Worm (Caenorhabditis elegans): ENCODE data around the gene spe-51.
A peak's percentile ranks its signal among the peaks of the same experiment; 100 is the strongest.
"Not testable (repeated sequence)": the region's sequence is repeated elsewhere in the genome, so short reads cannot be mapped to it uniquely, and the experiment has no call there.

The spe-51 gene

DNA sequence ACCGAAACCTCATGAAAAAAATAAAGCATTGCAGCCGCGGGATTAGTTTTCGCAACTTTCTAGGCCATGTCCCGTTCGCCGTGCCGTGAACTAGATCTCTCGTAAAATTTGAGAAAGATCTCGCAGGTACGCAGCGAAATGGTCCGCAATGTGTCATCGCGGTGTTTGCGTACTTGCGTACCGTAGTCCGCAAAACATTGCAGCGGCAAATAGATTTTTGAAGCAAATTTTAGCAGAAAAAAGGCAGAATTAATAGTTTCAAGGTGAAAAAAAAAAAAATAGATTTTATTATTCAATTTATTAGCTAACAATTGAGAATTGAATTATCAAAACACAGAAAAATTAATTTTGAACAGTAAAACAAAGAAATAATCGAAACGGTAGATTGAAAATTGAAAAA lies 35.4 kb downstream of the spe-51 start:
- TF ChIP-seq nhr-77 (tag; optimal IDR thresholded peaks at IDR 0.05), result peak; percentile 71
- TF ChIP-seq zip-2 (tag; optimal IDR thresholded peaks at IDR 0.05), result peak; percentile 29
- TF ChIP-seq nhr-48 (tag; optimal IDR thresholded peaks at IDR 0.05), result peak; percentile 84
- peak; percentile 96 for TF ChIP-seq Y48G9A.11 (GFP tag; IDR thresholded peaks at IDR 0.05)
- TF ChIP-seq Y5F2A.4 (GFP tag; optimal IDR thresholded peaks at IDR 0.05), result peak; percentile 31
- peak; percentile 60 for TF ChIP-seq lir-3 (tag; optimal IDR thresholded peaks at IDR 0.05)
- TF ChIP-seq madf-9 (GFP tag; conservative IDR thresholded peaks at IDR 0.05), result peak; percentile 100
- TF ChIP-seq hlh-11 (tag; optimal IDR thresholded peaks at IDR 0.05), result peak; percentile 92
- peak in 1 of 2 experiments; percentile 84 for TF ChIP-seq hif-1 (tag; optimal IDR thresholded peaks at IDR 0.05)
- peak; percentile 96 for TF ChIP-seq nhr-102 (tag; optimal IDR thresholded peaks at IDR 0.05)
- peak in 1 of 2 experiments; percentile 84 for TF ChIP-seq unc-62 (GFP tag; optimal IDR thresholded peaks at IDR 0.05 in 1 of 2)
- TF ChIP-seq unc-62, pha-4 (tag; optimal IDR thresholded peaks at IDR 0.05): not testable (repeated sequence)
- peak; percentile 34 for TF ChIP-seq ceh-32 (tag; optimal IDR thresholded peaks at IDR 0.05; ENCODE audit: poor library complexity)
- peak; percentile 72 for TF ChIP-seq nhr-11 (tag; optimal IDR thresholded peaks at IDR 0.05)
- TF ChIP-seq vab-7 (GFP tag; IDR thresholded peaks at IDR 0.05), result peak; percentile 100
- peak; percentile 70 for TF ChIP-seq spr-3 (GFP tag; optimal IDR thresholded peaks at IDR 0.05)
- peak; percentile 99 for TF ChIP-seq egl-43 (GFP tag; IDR thresholded peaks at IDR 0.05)
- TF ChIP-seq nhr-237 (tag; optimal IDR thresholded peaks at IDR 0.05), result peak; percentile 55
- peak; percentile 98 for TF ChIP-seq saeg-2 (GFP tag; IDR thresholded peaks at IDR 0.05)
- TF ChIP-seq ceh-20 (GFP tag; IDR thresholded peaks at IDR 0.05), result peak; percentile 100
- TF ChIP-seq D1046.2 (GFP tag; IDR thresholded peaks at IDR 0.05), result peak; percentile 99
- TF ChIP-seq F26F4.8 (GFP tag; conservative IDR thresholded peaks at IDR 0.05), result 0 out of 2 replicates have a peak, but pooled peaks have one; percentile 33
- TF ChIP-seq hmg-1.1 (GFP tag; IDR thresholded peaks at IDR 0.05), result peak; percentile 99
- peak; percentile 0 for TF ChIP-seq F49E8.2 (tag; optimal IDR thresholded peaks at IDR 0.05; ENCODE audit: borderline replicate concordance)
- TF ChIP-seq mxl-2 (GFP tag; conservative IDR thresholded peaks at IDR 0.05), result peak; percentile 95
- peak; percentile 100 for TF ChIP-seq php-3 (GFP tag; IDR thresholded peaks at IDR 0.05)
- peak in 1 of 2 experiments; percentile 71 for TF ChIP-seq ZK546.5 (tag; optimal IDR thresholded peaks at IDR 0.05)
- TF ChIP-seq zfp-3 (GFP tag; conservative IDR thresholded peaks at IDR 0.05), result peak; percentile 100
- TF ChIP-seq lin-38 (GFP tag; IDR thresholded peaks at IDR 0.05), result peak; percentile 100
- peak; percentile 62 for TF ChIP-seq lin-15B (tag; optimal IDR thresholded peaks at IDR 0.05)
- TF ChIP-seq T20F7.1 (GFP tag; optimal IDR thresholded peaks at IDR 0.05), result peak; percentile 94
- peak; percentile 90 for TF ChIP-seq zfp-2 (tag; optimal IDR thresholded peaks at IDR 0.05)
- TF ChIP-seq pha-4 (GFP tag; IDR thresholded peaks at IDR 0.05), result peak; percentile 99
- peak; percentile 93 for TF ChIP-seq snpc-1.2 (GFP tag; IDR thresholded peaks at IDR 0.05)
- TF ChIP-seq dpl-1 (GFP tag; optimal IDR thresholded peaks at IDR 0.05), result peak; percentile 68
- peak; percentile 41 for TF ChIP-seq nhr-28 (tag; optimal IDR thresholded peaks at IDR 0.05)
- peak; percentile 86 for TF ChIP-seq unc-130 (GFP tag; optimal IDR thresholded peaks at IDR 0.05)
- peak; percentile 100 for TF ChIP-seq nhr-42 (GFP tag; IDR thresholded peaks at IDR 0.05)
- TF ChIP-seq lin-29 (GFP tag; IDR thresholded peaks at IDR 0.05), result peak; percentile 100
- peak; percentile 98 for TF ChIP-seq lin-1 (GFP tag; IDR thresholded peaks at IDR 0.05)
- peak; percentile 100 for TF ChIP-seq dmd-9 (GFP tag; IDR thresholded peaks at IDR 0.05)
- TF ChIP-seq zip-11 (GFP tag; IDR thresholded peaks at IDR 0.05), result peak; percentile 72; the same call in 1 of the 2 replicates
- TF ChIP-seq dmd-6 (GFP tag; IDR thresholded peaks at IDR 0.05), result peak; percentile 100
- TF ChIP-seq F37D6.2 (tag; optimal IDR thresholded peaks at IDR 0.05), result peak; percentile 94
- TF ChIP-seq mdt-29 (GFP tag; IDR thresholded peaks at IDR 0.05), result peak; percentile 98
- TF ChIP-seq T26A8.4 (GFP tag; IDR thresholded peaks at IDR 0.05), result peak; percentile 99
- TF ChIP-seq Y75B8A.6 (GFP tag; IDR thresholded peaks at IDR 0.05), result peak; percentile 99
- peak; percentile 100 for TF ChIP-seq tra-1 (GFP tag; IDR thresholded peaks at IDR 0.05)
- peak; percentile 1 for TF ChIP-seq sdz-12 (GFP tag; optimal IDR thresholded peaks at IDR 0.05)
- peak; percentile 99 for TF ChIP-seq daf-8 (GFP tag; IDR thresholded peaks at IDR 0.05)
